Worm (Caenorhabditis elegans) whole organism, L4 larva: ENCODE measurements around the gene F16B12.7.

Experiments used
- duxl-1 ChIP-seq: sonication (generic microtip); optimal IDR thresholded peaks from 2 replicates; lab custom pipeline; 2016; ENCODE audit warnings: mild to moderate bottlenecking, missing genetic modification characterization, moderate library complexity, missing compliant biosample characterization; ENCODE audit not compliant: poor library complexity

Gene F16B12.7

ce11 chrX:14156913-14157312, 48.6 kb downstream of the F16B12.7 start, which contains the start of gene ceh-90 (continued):
- TF ChIP-seq duxl-1 (tag; lab: Kevin White, UChicago), result no peak
